Worm (Caenorhabditis elegans) whole organism, young adult: ENCODE measurements around the gene aakg-3.

Experiments used
- B0336.3 ChIP-seq: fragments of 200-800 bp; sonication (Bioruptor generic); IDR thresholded peaks from 2 replicates; pipeline ENCODE4 v1.3.6; 2022; ENCODE audit warnings: missing genetic modification characterization, missing compliant biosample characterization
- F10E7.11 ChIP-seq: sonication (generic microtip); optimal IDR thresholded peaks from 2 replicates; lab custom pipeline; 2017; ENCODE audit warnings: mild to moderate bottlenecking, missing genetic modification characterization, moderate library complexity, missing compliant biosample characterization
- F52B5.7 ChIP-seq: sonication (generic microtip); optimal IDR thresholded peaks from 2 replicates; lab custom pipeline; 2016; ENCODE audit warnings: mild to moderate bottlenecking, missing genetic modification characterization, missing compliant biosample characterization
- K11D2.4 ChIP-seq: fragments of 200-800 bp; sonication (Bioruptor generic); IDR thresholded peaks from 2 replicates; pipeline ENCODE4 v1.3.6; 2022; ENCODE audit warnings: missing genetic modification reagents, missing genetic modification characterization, missing compliant biosample characterization
- T26A5.8 ChIP-seq: sonication (generic microtip); optimal IDR thresholded peaks from 2 replicates; lab custom pipeline; 2016; ENCODE audit warnings: missing genetic modification characterization, missing compliant biosample characterization
- Y53F4B.3 ChIP-seq: fragments of 200-800 bp; sonication (Bioruptor generic); IDR thresholded peaks from 2 replicates; pipeline ENCODE4 v1.3.6; 2022; ENCODE audit warnings: missing genetic modification reagents, missing genetic modification characterization, missing compliant biosample characterization
- Y56A3A.18 ChIP-seq: fragments of 200-800 bp; sonication (Bioruptor generic); IDR thresholded peaks from 2 replicates; pipeline ENCODE4 v1.3.6; 2022; ENCODE audit warnings: missing genetic modification reagents, missing genetic modification characterization, missing compliant biosample characterization
- Y95B8A.8 ChIP-seq: fragments of 200-800 bp; sonication (Bioruptor generic); IDR thresholded peaks from 2 replicates; pipeline ENCODE4 v1.3.6; 2022; ENCODE audit warnings: missing genetic modification reagents, missing genetic modification characterization, missing compliant biosample characterization
- ZK185.1 ChIP-seq: sonication (generic microtip); optimal IDR thresholded peaks from 2 replicates; lab custom pipeline; 2016; ENCODE audit warnings: mild to moderate bottlenecking, missing genetic modification characterization, missing compliant biosample characterization; ENCODE audit not compliant: poor library complexity, severe bottlenecking
- ama-1 ChIP-seq, 3 experiments: fragments of 150-350 bp in 1 of 3; sonication (generic microtip) in 2 of 3; optimal IDR thresholded peaks; 2 replicates each; lab custom pipeline; 2014 to 2018; ENCODE audit warnings: missing biosample characterization in 2 of 3, missing genetic modification characterization in 2 of 3, missing genetic modification reagents in 2 of 3
- attf-5 ChIP-seq: fragments of 200-800 bp; sonication (Bioruptor generic); optimal IDR thresholded peaks from 2 replicates; lab custom pipeline; 2018; ENCODE audit warnings: mild to moderate bottlenecking, missing genetic modification characterization, missing compliant biosample characterization
- cebp-1 ChIP-seq, 2 experiments: fragments of 200-800 bp in 1 of 2; sonication (Bioruptor generic) in 1 of 2; sonication (generic microtip) in 1 of 2; IDR thresholded peaks in 1 of 2; optimal IDR thresholded peaks in 1 of 2; 2 replicates each; pipeline versions ENCODE4 v1.3.6 to Lab custom; 2017 to 2022; ENCODE audit warnings: missing compliant biosample characterization in 2 of 2, missing genetic modification characterization in 2 of 2, mild to moderate bottlenecking in 1 of 2, missing genetic modification reagents in 1 of 2, moderate library complexity in 1 of 2
- cebp-2 ChIP-seq: fragments of 200-800 bp; sonication (Bioruptor generic); IDR thresholded peaks from 2 replicates; pipeline ENCODE4 v1.3.6; 2022; ENCODE audit warnings: missing genetic modification characterization, missing compliant biosample characterization
- ceh-79 ChIP-seq: sonication (generic microtip); optimal IDR thresholded peaks from 2 replicates; lab custom pipeline; 2017; ENCODE audit warnings: mild to moderate bottlenecking, missing genetic modification characterization, missing compliant biosample characterization
- chd-7 ChIP-seq: sonication (generic microtip); optimal IDR thresholded peaks from 2 replicates; lab custom pipeline; 2016; ENCODE audit warnings: mild to moderate bottlenecking, missing genetic modification characterization, moderate library complexity, missing compliant biosample characterization
- dox-1 ChIP-seq: fragments of 200-800 bp; sonication (Bioruptor generic); IDR thresholded peaks from 2 replicates; pipeline ENCODE4 v1.3.6; 2022; ENCODE audit warnings: missing genetic modification reagents, missing genetic modification characterization, missing compliant biosample characterization
- dpff-1 ChIP-seq: sonication (generic microtip); optimal IDR thresholded peaks from 2 replicates; lab custom pipeline; 2017; ENCODE audit warnings: mild to moderate bottlenecking, missing genetic modification characterization, missing compliant biosample characterization
- efl-1 ChIP-seq: fragments of 150-350 bp; optimal IDR thresholded peaks from 2 replicates; lab custom pipeline; 2014; ENCODE audit warnings: missing biosample characterization, missing genetic modification reagents, missing genetic modification characterization
- ekl-4 ChIP-seq: fragments of 200-800 bp; sonication (Bioruptor generic); IDR thresholded peaks from 2 replicates; pipeline ENCODE4 v1.3.6; 2022; ENCODE audit warnings: missing genetic modification reagents, missing genetic modification characterization, missing compliant biosample characterization
- hmg-1.2 ChIP-seq: fragments of 200-800 bp; sonication (Bioruptor generic); IDR thresholded peaks from 2 replicates; pipeline ENCODE4 v1.3.6; 2022; ENCODE audit warnings: missing genetic modification reagents, missing genetic modification characterization, missing compliant biosample characterization
- hmg-20 ChIP-seq: fragments of 200-800 bp; sonication (Bioruptor generic); IDR thresholded peaks from 2 replicates; pipeline ENCODE4 v1.3.6; 2022; ENCODE audit warnings: missing genetic modification reagents, missing genetic modification characterization, missing compliant biosample characterization
- let-526 ChIP-seq: fragments of 200-800 bp; sonication (Bioruptor generic); IDR thresholded peaks from 2 replicates; pipeline ENCODE4 v1.3.6; 2022; ENCODE audit warnings: missing genetic modification reagents, missing genetic modification characterization, missing compliant biosample characterization
- lin-26 ChIP-seq: fragments of 200-800 bp; sonication (Bioruptor generic); IDR thresholded peaks from 2 replicates; pipeline ENCODE4 v1.3.6; 2022; ENCODE audit warnings: missing genetic modification reagents, missing genetic modification characterization, missing compliant biosample characterization
- lin-35 ChIP-seq, 3 experiments: fragments of 150-350 bp in 2 of 3; sonication (generic microtip) in 1 of 3; optimal IDR thresholded peaks; 2 replicates each; lab custom pipeline; 2014 to 2018; ENCODE audit warnings: missing biosample characterization in 3 of 3, missing genetic modification characterization in 3 of 3, missing genetic modification reagents in 3 of 3
- lsl-1 ChIP-seq: fragments of 200-800 bp; sonication (Bioruptor generic); optimal IDR thresholded peaks from 2 replicates; lab custom pipeline; 2018; ENCODE audit warnings: mild to moderate bottlenecking, missing genetic modification characterization, moderate library complexity, missing compliant biosample characterization
- lsy-27 ChIP-seq: sonication (generic microtip); optimal IDR thresholded peaks from 2 replicates; lab custom pipeline; 2017; ENCODE audit warnings: missing genetic modification characterization, mild to moderate bottlenecking, missing compliant biosample characterization, antibody characterized with exemption, missing genotype, borderline replicate concordance; ENCODE audit not compliant: insufficient read depth
- madf-10 ChIP-seq: sonication (generic microtip); optimal IDR thresholded peaks from 2 replicates; lab custom pipeline; 2016; ENCODE audit warnings: mild to moderate bottlenecking, missing genetic modification characterization, missing compliant biosample characterization
- mcd-1 ChIP-seq: fragments of 200-800 bp; sonication (Bioruptor generic); IDR thresholded peaks from 2 replicates; pipeline ENCODE4 v1.3.6; 2022; ENCODE audit warnings: missing genetic modification reagents, missing genetic modification characterization, missing compliant biosample characterization
- nfyb-1 ChIP-seq: fragments of 200-800 bp; sonication (Bioruptor generic); IDR thresholded peaks from 2 replicates; pipeline ENCODE4 v1.3.6; 2022; ENCODE audit warnings: missing genetic modification reagents, missing genetic modification characterization, missing compliant biosample characterization
- nhr-120 ChIP-seq: fragments of 200-800 bp; sonication (Bioruptor generic); IDR thresholded peaks from 2 replicates; pipeline ENCODE4 v1.3.6; 2022; ENCODE audit warnings: missing genetic modification characterization, missing compliant biosample characterization
- nhr-80 ChIP-seq: sonication (generic microtip); optimal IDR thresholded peaks from 2 replicates; lab custom pipeline; 2016; ENCODE audit warnings: missing genetic modification characterization, missing compliant biosample characterization
- pbrm-1 ChIP-seq: fragments of 200-800 bp; sonication (Bioruptor generic); IDR thresholded peaks from 2 replicates; pipeline ENCODE4 v1.3.6; 2022; ENCODE audit warnings: missing genetic modification reagents, missing genetic modification characterization, missing compliant biosample characterization
- pha-4 ChIP-seq: fragments of 150-350 bp; sonication (generic microtip); optimal IDR thresholded peaks from 2 replicates; lab custom pipeline; 2014; ENCODE audit warnings: missing biosample characterization, missing genetic modification reagents, missing genetic modification characterization
- sdz-38 ChIP-seq: sonication (generic microtip); optimal IDR thresholded peaks from 2 replicates; lab custom pipeline; 2016; ENCODE audit warnings: missing genotype, missing genetic modification characterization, missing compliant biosample characterization
- snpc-1.1 ChIP-seq: sonication (generic microtip); optimal IDR thresholded peaks from 2 replicates; lab custom pipeline; 2017; ENCODE audit warnings: missing genetic modification characterization, mild to moderate bottlenecking, missing compliant biosample characterization, antibody characterized with exemption, moderate library complexity, missing genotype, missing genetic modification reagents; ENCODE audit not compliant: insufficient read depth
- snpc-4 ChIP-seq, 5 experiments: fragments of 150-350 bp in 1 of 5; sonication (generic microtip) in 4 of 5; optimal IDR thresholded peaks; 2 replicates each; lab custom pipeline; 2014 to 2018; ENCODE audit warnings: missing genetic modification characterization in 5 of 5, missing biosample characterization in 3 of 5, antibody characterized with exemption in 2 of 5, mild to moderate bottlenecking in 2 of 5, missing compliant biosample characterization in 2 of 5, missing genotype in 2 of 5, moderate library complexity in 2 of 5, missing genetic modification reagents in 1 of 5
- somi-1 ChIP-seq: fragments of 200-800 bp; sonication (Bioruptor generic); optimal IDR thresholded peaks from 2 replicates; lab custom pipeline; 2018; ENCODE audit warnings: mild to moderate bottlenecking, missing genetic modification characterization, missing compliant biosample characterization
- sptf-2 ChIP-seq: fragments of 200-800 bp; sonication (Bioruptor generic); optimal IDR thresholded peaks from 2 replicates; lab custom pipeline; 2018; ENCODE audit warnings: mild to moderate bottlenecking, missing genetic modification characterization, missing compliant biosample characterization
- unc-130 ChIP-seq: sonication (generic microtip); optimal IDR thresholded peaks from 2 replicates; lab custom pipeline; 2016; ENCODE audit warnings: missing genetic modification reagents, missing genetic modification characterization, missing compliant biosample characterization

aakg-3 gene

ce11 chrX:2960703-2961102 lies 15.5 kb upstream of the aakg-3 start:
- TF ChIP-seq pbrm-1 (0 out of 2 replicates have a peak, but pooled peaks have one; percentile 39), nfyb-1 (GFP tag; lab: Robert Waterston, UW) (0 out of 2 replicates have a peak, but pooled peaks have one; percentile 41), hmg-1.2 (peak; percentile 70), lsy-27 (tag; lab: Kevin White, UChicago) (no peak), snpc-1.1 (peak; percentile 78), snpc-4 (GFP tag; optimal IDR thresholded peaks at IDR 0.05; lab: Kevin White, UChicago) (peak; percentile 72), snpc-4 (tag; optimal IDR thresholded peaks at IDR 0.05; lab: Kevin White, UChicago) (peak; percentile 53 to 94 (median 86)), lsl-1 (GFP tag; lab: Kevin White, UChicago) (no peak)

DNA sequence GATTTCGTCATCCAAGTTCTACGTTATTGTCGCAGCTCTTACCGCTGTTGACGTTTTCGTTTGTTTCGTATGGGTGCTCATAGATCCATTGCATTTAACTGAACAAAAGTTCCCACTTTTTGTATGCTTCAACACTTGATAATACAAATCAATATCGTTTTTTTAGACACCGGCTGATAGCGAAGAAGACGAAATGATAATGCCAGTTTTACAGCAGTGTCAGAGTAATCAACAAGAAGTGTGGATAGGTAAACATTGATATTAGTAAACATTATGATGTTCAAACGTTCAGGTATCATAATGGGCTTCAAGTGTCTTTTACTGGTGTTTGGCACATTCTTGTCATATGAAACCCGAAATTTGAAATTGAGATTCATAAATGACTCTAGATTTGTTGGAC lies 10.0 kb upstream of the aakg-3 start:
- TF ChIP-seq somi-1 (GFP tag; lab: Kevin White, UChicago) (no peak), efl-1 (GFP tag; lab: Kevin White, UChicago) (no peak), nhr-80 (tag; lab: Kevin White, UChicago) (peak; percentile 27), ekl-4 (GFP tag; lab: Robert Waterston, UW) (no peak)
- TF ChIP-seq, all 124 proteins: peak for 1

DNA sequence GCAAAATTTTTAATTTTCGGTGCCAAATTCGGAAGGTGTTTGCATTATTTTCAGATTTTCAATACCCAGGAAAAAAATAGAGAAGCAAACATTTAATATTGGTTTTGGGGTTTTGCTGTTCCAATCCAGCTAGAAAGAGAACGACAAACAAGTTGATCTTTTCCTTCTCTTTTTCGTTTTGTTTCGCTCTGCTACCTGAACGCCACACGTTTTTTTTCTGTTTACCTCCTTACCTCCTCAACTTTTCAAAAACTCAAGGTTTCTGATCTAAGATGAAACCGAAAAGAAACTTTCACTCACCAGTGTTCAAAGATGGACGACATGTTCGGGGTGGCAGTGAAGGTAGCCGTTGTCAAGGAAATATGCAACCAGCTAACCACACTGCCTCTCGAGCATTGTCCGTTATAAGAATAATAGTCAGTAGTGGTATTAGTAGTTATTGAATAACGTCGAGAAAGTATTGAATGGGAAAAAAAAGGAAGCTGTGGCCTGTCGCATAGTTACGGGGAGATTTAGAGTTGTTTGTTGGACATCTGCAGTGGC lies 6.7 kb upstream of the aakg-3 start:
- TF ChIP-seq Y56A3A.18 (GFP tag; lab: Robert Waterston, UW) (no peak), lin-26 (GFP tag; lab: Robert Waterston, UW) (no peak), snpc-4 (GFP tag; optimal IDR thresholded peaks at IDR 0.05; lab: Kevin White, UChicago) (no peak), snpc-4 (tag; optimal IDR thresholded peaks at IDR 0.05; lab: Kevin White, UChicago) (no peak), hmg-1.2 (no peak), nfyb-1 (GFP tag; lab: Robert Waterston, UW) (no peak), K11D2.4 (GFP tag; lab: Robert Waterston, UW) (no peak), F52B5.7 (no peak), lin-35 (GFP tag; optimal IDR thresholded peaks at IDR 0.05; lab: Kevin White, UChicago) (peak in 1 of 3 experiments; percentile 66), dpff-1 (tag; lab: Kevin White, UChicago) (no peak), ceh-79 (tag; lab: Kevin White, UChicago) (no peak), ama-1 (optimal IDR thresholded peaks at IDR 0.05; lab: Kevin White, UChicago) (peak; percentile 73), ama-1 (GFP tag; optimal IDR thresholded peaks at IDR 0.05; lab: Kevin White, UChicago) (no peak), T26A5.8 (tag; lab: Kevin White, UChicago) (peak; percentile 18), dox-1 (peak; percentile 9; the same call in 1 of the 2 replicates), pha-4 (tag; lab: Kevin White, UChicago) (peak; percentile 51)

- TF ChIP-seq chd-7 (tag; lab: Kevin White, UChicago) (no peak), nhr-120 (no peak), F10E7.11 (tag; lab: Kevin White, UChicago) (no peak), mcd-1 (no peak), lin-35 (GFP tag; optimal IDR thresholded peaks at IDR 0.05; lab: Kevin White, UChicago) (peak in 1 of 3 experiments; percentile 6), ama-1 (optimal IDR thresholded peaks at IDR 0.05; lab: Kevin White, UChicago) (peak; percentile 14), ama-1 (GFP tag; optimal IDR thresholded peaks at IDR 0.05; lab: Kevin White, UChicago) (no peak), unc-130 (no peak), hmg-20 (GFP tag; lab: Robert Waterston, UW) (no peak), madf-10 (tag; lab: Kevin White, UChicago) (no peak), dpff-1 (tag; lab: Kevin White, UChicago) (no peak), Y56A3A.18 (GFP tag; lab: Robert Waterston, UW) (peak; percentile 12; the same call in 1 of the 2 replicates), Y53F4B.3 (GFP tag; lab: Robert Waterston, UW) (no peak), Y95B8A.8 (GFP tag; lab: Robert Waterston, UW) (peak; percentile 51; the same call in 1 of the 2 replicates), sptf-2 (GFP tag; lab: Kevin White, UChicago) (no peak), ZK185.1 (tag; lab: Kevin White, UChicago) (peak; percentile 49), lin-26 (GFP tag; lab: Robert Waterston, UW) (peak; percentile 8; the same call in 1 of the 2 replicates), cebp-1 (GFP tag; IDR thresholded peaks at IDR 0.05; lab: Robert Waterston, UW) (0 out of 2 replicates have a peak, but pooled peaks have one; percentile 18), cebp-1 (tag; optimal IDR thresholded peaks at IDR 0.05; lab: Kevin White, UChicago) (peak; percentile 42), let-526 (GFP tag; lab: Robert Waterston, UW) (0 out of 2 replicates have a peak, but pooled peaks have one; percentile 27), attf-5 (GFP tag; lab: Kevin White, UChicago) (no peak), cebp-2 (GFP tag; lab: Robert Waterston, UW) (no peak), sdz-38 (tag; lab: Kevin White, UChicago) (no peak), K11D2.4 (GFP tag; lab: Robert Waterston, UW) (peak; percentile 48; the same call in 1 of the 2 replicates), B0336.3 (GFP tag; lab: Robert Waterston, UW) (no peak)
Observed at ce11 chrX:2970212-2970611, 6.0 kb upstream of the aakg-3 start.
